Fruit fly (Drosophila melanogaster) whole organism: ENCODE data around the gene CG31075.

Source experiments
- CG8478 ChIP-seq: fragments of >200 bp; optimal IDR thresholded peaks from 2 replicates; lab custom pipeline; 2018; ENCODE audit warnings: inconsistent platforms
- Dll ChIP-seq: fragments of >200 bp; optimal IDR thresholded peaks from 2 replicates; lab custom pipeline; 2017
- EcR ChIP-seq, 2 experiments: fragments of >200 bp; optimal IDR thresholded peaks; 2 replicates each; lab custom pipeline; 2017; ENCODE audit warnings: missing biosample characterization in 2 of 2, missing genetic modification characterization in 2 of 2, missing genetic modification reagents in 2 of 2
- pan ChIP-seq: fragments of >200 bp; optimal IDR thresholded peaks from 2 replicates; lab custom pipeline; 2017
- psq ChIP-seq: fragments of >200 bp; optimal IDR thresholded peaks from 2 replicates; lab custom pipeline; 2017
- usp ChIP-seq: fragments of >200 bp; optimal IDR thresholded peaks from 2 replicates; lab custom pipeline; 2017; ENCODE audit warnings: missing biosample characterization, missing genetic modification characterization, mixed read lengths

CG31075 gene

dm6 chr3R:26994532-26994931, 6.2 kb upstream of the CG31075 start, which contains the start of gene TwdlC:
TSS of gene TwdlC (plus strand) at chr3R:26994832.
- TF ChIP-seq EcR (GFP tag; optimal IDR thresholded peaks at IDR 0.05; lab: Kevin White, UChicago) (no peak), Dll (lab: Kevin White, UChicago) (no peak), usp (GFP tag; lab: Kevin White, UChicago) (no peak), pan (lab: Kevin White, UChicago) (no peak), CG8478 (no peak)

DNA sequence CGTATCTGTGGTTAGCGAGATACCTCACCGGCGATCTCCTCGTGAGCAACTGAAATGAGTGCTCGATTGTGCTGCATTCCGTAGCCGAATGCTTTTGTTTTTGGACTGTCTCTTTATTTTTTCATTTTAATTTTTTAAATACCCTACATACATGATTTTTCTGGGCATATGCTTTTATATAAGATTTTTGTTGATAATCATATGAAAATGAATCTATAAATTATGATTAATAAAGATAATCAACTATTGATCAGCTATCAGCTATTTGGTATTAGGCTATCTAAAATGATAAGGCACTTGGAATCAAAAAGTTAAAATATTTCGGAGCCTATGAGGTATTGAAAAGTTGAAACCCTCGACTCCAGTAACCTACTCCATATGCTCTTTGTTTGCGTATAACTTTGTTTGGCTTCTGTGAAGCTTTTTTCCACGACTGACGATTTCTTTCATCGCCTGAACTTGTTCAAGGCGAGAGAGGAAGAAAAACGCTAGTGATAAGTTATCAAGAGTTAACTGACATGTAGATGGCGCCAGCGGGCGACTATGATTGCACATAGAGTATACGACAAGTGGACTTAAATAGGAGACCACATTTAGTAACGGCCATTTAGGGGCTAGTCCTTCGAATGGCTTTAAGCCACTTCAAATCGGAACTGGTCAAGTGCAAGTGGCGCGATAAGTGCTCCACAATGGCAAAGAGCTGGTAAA, 1.6 kb upstream of the CG31075 start, which contains the start of gene CG31076:
Gene CG31076 (minus strand): TSS at position 51 of the 708 bp plus-strand sequence.
- TF ChIP-seq pan (lab: Kevin White, UChicago): peak; percentile 83
- peak in 1 of 2 experiments; percentile 43 for TF ChIP-seq EcR (GFP tag; optimal IDR thresholded peaks at IDR 0.05; lab: Kevin White, UChicago)
- TF ChIP-seq Dll (lab: Kevin White, UChicago): no peak

dm6 chr3R:26987455-26987854, 862 bp downstream of the CG31075 start:
- TF ChIP-seq usp (GFP tag; lab: Kevin White, UChicago) (no peak), CG8478 (no peak), EcR (GFP tag; optimal IDR thresholded peaks at IDR 0.05; lab: Kevin White, UChicago) (no peak), psq (lab: Kevin White, UChicago) (no peak), Dll (lab: Kevin White, UChicago) (no peak), pan (lab: Kevin White, UChicago) (no peak)

dm6 chr3R:26984437-26984836, 3.9 kb downstream of the CG31075 start:
- TF ChIP-seq Dll (lab: Kevin White, UChicago): no peak
- TF ChIP-seq psq (lab: Kevin White, UChicago): no peak
- TF ChIP-seq pan (lab: Kevin White, UChicago): no peak
- TF ChIP-seq CG8478: no peak
- TF ChIP-seq usp (GFP tag; lab: Kevin White, UChicago): no peak
- no peak for TF ChIP-seq EcR (GFP tag; optimal IDR thresholded peaks at IDR 0.05; lab: Kevin White, UChicago)

DNA sequence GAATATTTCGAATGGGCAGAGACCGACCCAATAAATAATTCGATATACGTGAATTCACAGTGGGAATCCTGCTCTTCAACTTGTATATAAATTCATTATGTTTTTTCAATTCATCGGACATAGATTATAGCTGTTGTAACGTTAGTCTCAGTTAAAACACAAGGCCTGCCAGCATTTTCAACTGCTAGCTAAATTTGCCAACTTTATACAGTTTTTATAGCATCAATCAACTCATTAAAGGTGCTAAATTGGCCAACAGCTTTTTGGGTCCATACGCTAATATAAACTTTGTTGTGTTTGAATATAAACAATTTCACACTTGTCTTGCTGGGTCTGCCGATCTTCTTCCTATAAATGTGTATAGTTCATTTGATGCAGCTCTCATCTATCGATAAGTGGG, 6.2 kb downstream of the CG31075 start:
- no peak for TF ChIP-seq EcR (GFP tag; optimal IDR thresholded peaks at IDR 0.05; lab: Kevin White, UChicago)
- no peak for TF ChIP-seq CG8478
- TF ChIP-seq pan (lab: Kevin White, UChicago): no peak
- no peak for TF ChIP-seq psq (lab: Kevin White, UChicago)
- TF ChIP-seq usp (GFP tag; lab: Kevin White, UChicago): no peak
- no peak for TF ChIP-seq Dll (lab: Kevin White, UChicago)

dm6 chr3R:26980282-26980691, 8.0 kb downstream of the CG31075 start:
- no peak for TF ChIP-seq EcR (GFP tag; optimal IDR thresholded peaks at IDR 0.05; lab: Kevin White, UChicago)
- TF ChIP-seq psq (lab: Kevin White, UChicago): no peak
- no peak for TF ChIP-seq CG8478
- no peak for TF ChIP-seq pan (lab: Kevin White, UChicago)
- TF ChIP-seq Dll (lab: Kevin White, UChicago): no peak

DNA sequence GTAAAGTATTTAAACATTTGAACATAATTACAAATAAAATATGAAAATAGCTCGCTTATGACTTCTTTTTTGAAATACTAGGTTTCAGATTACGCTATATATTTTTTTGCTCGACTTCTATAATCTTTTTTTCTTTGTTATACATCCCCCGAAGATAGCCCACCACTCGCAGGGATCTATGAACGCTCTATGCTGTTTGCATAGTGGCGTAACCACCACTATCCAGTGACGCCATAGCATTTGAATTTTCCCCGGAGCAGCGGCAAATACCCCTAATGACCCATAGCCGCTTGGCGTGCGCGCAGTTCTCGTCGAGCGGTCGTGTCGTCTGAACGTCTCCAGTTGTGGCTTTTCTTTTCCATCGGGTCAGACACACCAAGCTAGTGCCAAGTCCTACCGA, 10.1 kb downstream of the CG31075 start, which contains the start of the genes CG14253 and CG46313:
Gene CG14253 (plus strand): TSS at position 301 of the 400 bp plus-strand sequence.
Gene CG46313 (plus strand): TSS at position 301 of the 400 bp plus-strand sequence.
- TF ChIP-seq pan (lab: Kevin White, UChicago): no peak
- TF ChIP-seq EcR (GFP tag; optimal IDR thresholded peaks at IDR 0.05; lab: Kevin White, UChicago): no peak
- no peak for TF ChIP-seq psq (lab: Kevin White, UChicago)
- TF ChIP-seq Dll (lab: Kevin White, UChicago): no peak

DNA sequence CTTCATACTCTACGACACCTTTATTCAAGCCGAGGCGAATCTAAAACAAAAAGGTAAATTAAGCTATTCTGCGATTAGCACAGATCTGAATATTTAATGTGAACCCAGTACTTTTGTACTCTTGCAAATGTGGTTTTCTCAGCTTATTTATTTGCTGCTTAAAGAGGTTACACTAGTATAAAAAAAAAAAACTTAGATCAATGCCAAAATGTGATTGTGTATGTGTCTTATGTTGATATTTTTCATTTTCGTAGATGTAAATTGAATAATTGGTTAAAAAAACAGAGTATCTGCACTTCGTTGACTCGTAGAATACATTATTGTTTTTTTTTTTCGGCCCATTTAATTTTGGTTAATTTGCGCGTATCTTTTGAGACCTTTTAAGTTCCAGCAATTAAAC, 18.6 kb downstream of the CG31075 start:
- TF ChIP-seq Dll (lab: Kevin White, UChicago) (no peak), EcR (GFP tag; optimal IDR thresholded peaks at IDR 0.05; lab: Kevin White, UChicago) (no peak), psq (lab: Kevin White, UChicago) (no peak), pan (lab: Kevin White, UChicago) (no peak), usp (GFP tag; lab: Kevin White, UChicago) (no peak), CG8478 (no peak)

- TF ChIP-seq CG8478 (no peak), EcR (GFP tag; optimal IDR thresholded peaks at IDR 0.05; lab: Kevin White, UChicago) (peak in 1 of 2 experiments; percentile 75), psq (lab: Kevin White, UChicago) (no peak), Dll (lab: Kevin White, UChicago) (no peak), usp (GFP tag; lab: Kevin White, UChicago) (no peak)
Observed at dm6 chr3R:26968823-26969638, 19.3 kb downstream of the CG31075 start.

DNA sequence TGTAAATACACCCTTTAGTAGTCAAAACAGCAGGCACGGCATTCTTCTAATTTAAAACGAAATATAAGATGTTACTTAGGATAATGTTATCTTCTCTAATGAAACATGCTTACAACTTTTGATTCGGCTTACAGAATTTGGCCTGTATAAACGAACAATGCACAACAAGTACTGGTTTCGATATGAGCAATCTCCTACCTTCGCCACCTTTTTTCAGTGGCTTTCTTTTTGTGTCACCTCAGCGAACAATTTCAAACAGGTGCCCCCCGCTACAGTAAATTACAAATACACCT, 20.1 kb downstream of the CG31075 start:
- TF ChIP-seq CG8478: no peak
- no peak for TF ChIP-seq EcR (GFP tag; optimal IDR thresholded peaks at IDR 0.05; lab: Kevin White, UChicago)
- no peak for TF ChIP-seq psq (lab: Kevin White, UChicago)
- TF ChIP-seq usp (GFP tag; lab: Kevin White, UChicago): no peak
- TF ChIP-seq Dll (lab: Kevin White, UChicago): no peak
- TF ChIP-seq pan (lab: Kevin White, UChicago): no peak

dm6 chr3R:26967587-26968312, 20.6 kb downstream of the CG31075 start:
- no peak for TF ChIP-seq usp (GFP tag; lab: Kevin White, UChicago)
